Worm (Caenorhabditis elegans) whole organism, early embryonic: Measurements from ENCODE around the gene sams-1.

Experiments
- B0310.2 ChIP-seq: sonication (generic microtip); optimal IDR thresholded peaks from 2 replicates; lab custom pipeline; 2016; ENCODE audit warnings: mild to moderate bottlenecking, missing genetic modification characterization, missing compliant biosample characterization
- ama-1 ChIP-seq: fragments of 150-350 bp; optimal IDR thresholded peaks from 2 replicates; lab custom pipeline; 2014
- ceh-13 ChIP-seq: fragments of 200-800 bp; sonication (Bioruptor generic); optimal IDR thresholded peaks from 2 replicates; lab custom pipeline; 2018; ENCODE audit warnings: mild to moderate bottlenecking, missing genetic modification characterization, missing compliant biosample characterization
- hmbx-1 ChIP-seq: sonication (generic microtip); optimal IDR thresholded peaks from 2 replicates; lab custom pipeline; 2016; ENCODE audit warnings: mild to moderate bottlenecking, missing genetic modification characterization, missing compliant biosample characterization
- tbx-37 ChIP-seq: fragments of 200-800 bp; sonication (Bioruptor generic); conservative IDR thresholded peaks from 2 replicates; pipeline ENCODE4 v1.3.6; 2022; ENCODE audit warnings: missing genetic modification reagents, missing genetic modification characterization, missing compliant biosample characterization
- tra-4 ChIP-seq: sonication (generic microtip); optimal IDR thresholded peaks from 2 replicates; lab custom pipeline; 2017; ENCODE audit warnings: missing genetic modification characterization, missing compliant biosample characterization

- TF ChIP-seq hmbx-1 (tag; lab: Kevin White, UChicago) (no peak), ceh-13 (GFP tag; lab: Kevin White, UChicago) (no peak), tbx-37 (GFP tag; lab: Robert Waterston, UW) (no peak), ama-1 (lab: Kevin White, UChicago) (no peak), B0310.2 (tag; lab: Kevin White, UChicago) (no peak), tra-4 (no peak)
These were observed 1.3 kb downstream of the sams-1 start for ce11 chrX:11967034-11967433.
